Fruit fly (Drosophila melanogaster) whole organism, wandering third instar larva: ENCODE data around the gene CG10343.

Experiments used
- Abd-B ChIP-seq: fragments of >200 bp; optimal IDR thresholded peaks from 2 replicates; lab custom pipeline; 2017; ENCODE audit warnings: missing biosample characterization, missing genetic modification characterization
- CG32264 ChIP-seq: fragments of 200-800 bp; sonication (Bioruptor generic); optimal IDR thresholded peaks from 2 replicates; lab custom pipeline; 2016; ENCODE audit warnings: missing biosample characterization, missing genetic modification characterization
- CG9705 ChIP-seq: fragments of 200-800 bp; sonication (Bioruptor generic); optimal IDR thresholded peaks from 2 replicates; lab custom pipeline; 2018; ENCODE audit warnings: missing biosample characterization, mild to moderate bottlenecking, missing genetic modification characterization
- CrebA ChIP-seq: fragments of 200-800 bp; sonication (Bioruptor generic); optimal IDR thresholded peaks from 2 replicates; lab custom pipeline; 2016; ENCODE audit warnings: missing biosample characterization, mild to moderate bottlenecking, missing genetic modification characterization, borderline replicate concordance
- Dfd ChIP-seq: fragments of >200 bp; optimal IDR thresholded peaks from 2 replicates; lab custom pipeline; 2017; ENCODE audit warnings: missing biosample characterization, missing genetic modification characterization
- Dif ChIP-seq: fragments of 200-275, 200-300 bp; sonication (Bioruptor generic); optimal IDR thresholded peaks from 2 replicates; lab custom pipeline; 2018; ENCODE audit warnings: missing biosample characterization, missing genetic modification characterization; ENCODE audit not compliant: partially characterized antibody
- GATAd ChIP-seq: sonication (Bioruptor generic); optimal IDR thresholded peaks from 2 replicates; lab custom pipeline; 2016; ENCODE audit warnings: missing biosample characterization, missing genetic modification characterization
- Hnf4 ChIP-seq: fragments of 200-800 bp; sonication (Bioruptor generic); optimal IDR thresholded peaks from 2 replicates; lab custom pipeline; 2016; ENCODE audit warnings: missing biosample characterization, mild to moderate bottlenecking, missing genetic modification characterization
- Hr78 ChIP-seq: fragments of >200 bp; optimal IDR thresholded peaks from 2 replicates; lab custom pipeline; 2017; ENCODE audit warnings: missing biosample characterization, missing genetic modification characterization
- Hr83 ChIP-seq: fragments of 200-300 bp; sonication (Bioruptor generic); optimal IDR thresholded peaks from 2 replicates; lab custom pipeline; 2016; ENCODE audit warnings: missing biosample characterization, mild to moderate bottlenecking, missing genetic modification characterization, moderate library complexity; ENCODE audit not compliant: poor library complexity, severe bottlenecking
- Jra ChIP-seq: sonication (Bioruptor generic); optimal IDR thresholded peaks from 2 replicates; lab custom pipeline; 2016; ENCODE audit warnings: missing biosample characterization, missing genetic modification characterization
- Myc ChIP-seq: fragments of >200 bp; optimal IDR thresholded peaks from 2 replicates; lab custom pipeline; 2017
- N ChIP-seq: fragments of >200 bp; optimal IDR thresholded peaks from 2 replicates; lab custom pipeline; 2018; ENCODE audit warnings: missing biosample characterization, missing external identifiers, missing genetic modification characterization
- OdsH ChIP-seq: fragments of 200-800 bp; sonication (Bioruptor generic); optimal IDR thresholded peaks from 2 replicates; lab custom pipeline; 2016; ENCODE audit warnings: missing biosample characterization, mild to moderate bottlenecking, missing genetic modification characterization
- Rel ChIP-seq, 2 experiments: fragments of 200-800 bp; sonication (Bioruptor generic) in 1 of 2; optimal IDR thresholded peaks; 2 replicates in 1 of 2; 3 replicates in 1 of 2; lab custom pipeline; 2016 to 2019; ENCODE audit warnings: mild to moderate bottlenecking in 2 of 2, missing biosample characterization in 2 of 2, missing genetic modification characterization in 2 of 2, moderate library complexity in 1 of 2
- Sp1 ChIP-seq: fragments of 200-800 bp; sonication (Bioruptor generic); optimal IDR thresholded peaks from 3 replicates; lab custom pipeline; 2019; ENCODE audit warnings: missing biosample characterization, mild to moderate bottlenecking, missing genetic modification characterization, moderate library complexity
- Vsx2 ChIP-seq: fragments of 200-300, 225-300 bp; sonication (Bioruptor generic); optimal IDR thresholded peaks from 2 replicates; lab custom pipeline; 2018; ENCODE audit warnings: missing biosample characterization, missing genetic modification characterization; ENCODE audit not compliant: partially characterized antibody
- br ChIP-seq: fragments of 200-800 bp; sonication (Bioruptor generic); optimal IDR thresholded peaks from 2 replicates; lab custom pipeline; 2016; ENCODE audit warnings: missing biosample characterization, missing genetic modification characterization
- brk ChIP-seq: fragments of 200-800 bp; sonication (Bioruptor generic); optimal IDR thresholded peaks from 2 replicates; lab custom pipeline; 2016; ENCODE audit warnings: missing biosample characterization, mild to moderate bottlenecking, missing genetic modification characterization
- dmrt93B ChIP-seq: fragments of 200-800 bp; sonication (Bioruptor generic); optimal IDR thresholded peaks from 2 replicates; lab custom pipeline; 2018; ENCODE audit warnings: missing biosample characterization, mild to moderate bottlenecking, missing genetic modification characterization
- ey ChIP-seq: fragments of 200-800 bp; sonication (Bioruptor generic); optimal IDR thresholded peaks from 2 replicates; lab custom pipeline; 2016; ENCODE audit warnings: missing biosample characterization, missing genetic modification characterization
- h ChIP-seq: fragments of 200-800 bp; sonication (Bioruptor generic); optimal IDR thresholded peaks from 3 replicates; lab custom pipeline; 2016; ENCODE audit warnings: missing biosample characterization, mild to moderate bottlenecking, missing genetic modification characterization
- jim ChIP-seq: fragments of 175-275, 200-325 bp; sonication (Bioruptor generic); optimal IDR thresholded peaks from 2 replicates; lab custom pipeline; 2016; ENCODE audit warnings: missing biosample characterization, mild to moderate bottlenecking, missing genetic modification characterization
- lola ChIP-seq: fragments of >200 bp; optimal IDR thresholded peaks from 2 replicates; lab custom pipeline; 2017; ENCODE audit warnings: missing biosample characterization, missing genetic modification characterization
- pan ChIP-seq: fragments of >200 bp; optimal IDR thresholded peaks from 2 replicates; lab custom pipeline; 2017
- psq ChIP-seq: fragments of 200-800 bp; sonication (Bioruptor generic); optimal IDR thresholded peaks from 3 replicates; lab custom pipeline; 2017; ENCODE audit warnings: missing biosample characterization, mild to moderate bottlenecking, missing genetic modification characterization, moderate library complexity
- rgr ChIP-seq: fragments of 200-800 bp; sonication (Bioruptor generic); optimal IDR thresholded peaks from 3 replicates; lab custom pipeline; 2016; ENCODE audit warnings: missing biosample characterization, mild to moderate bottlenecking, missing genetic modification characterization
- tai ChIP-seq: sonication (Bioruptor generic); optimal IDR thresholded peaks from 2 replicates; lab custom pipeline; 2016; ENCODE audit warnings: missing biosample characterization, missing genetic modification characterization
- usp ChIP-seq: fragments of >200 bp; optimal IDR thresholded peaks from 2 replicates; lab custom pipeline; 2017; ENCODE audit warnings: missing biosample characterization, missing genetic modification characterization
- woc ChIP-seq: sonication (Bioruptor generic); optimal IDR thresholded peaks from 2 replicates; lab custom pipeline; 2016; ENCODE audit warnings: missing biosample characterization, mild to moderate bottlenecking, missing genetic modification characterization

The CG10343 gene

DNA sequence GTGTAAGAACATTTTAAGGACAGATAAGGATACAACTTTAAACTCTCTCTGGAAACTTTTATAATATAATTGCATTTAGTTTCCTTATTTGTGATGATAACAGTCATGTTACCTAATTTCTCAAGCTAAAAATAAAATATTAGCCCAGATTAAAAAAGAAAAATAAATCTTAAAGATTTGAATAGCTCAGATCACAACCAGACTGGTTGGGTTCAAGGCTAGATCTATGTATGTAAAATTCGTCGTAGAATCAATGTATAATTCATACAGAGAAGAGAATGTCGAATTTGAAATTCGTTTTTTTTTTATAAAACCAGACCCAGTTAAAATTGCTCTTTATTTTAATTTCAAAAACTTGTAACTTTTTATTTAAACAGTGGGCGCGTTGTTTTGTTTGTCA, 10.8 kb downstream of the CG10343 start:
- TF ChIP-seq brk (GFP tag; lab: Kevin White, UChicago) (no peak), Jra (GFP tag; lab: Kevin White, UChicago) (no peak), Dfd (no peak), N (no peak), tai (no peak), usp (GFP tag; lab: Kevin White, UChicago) (no peak), ey (GFP tag; lab: Kevin White, UChicago) (no peak)

- no peak for TF ChIP-seq Rel (GFP tag; optimal IDR thresholded peaks at IDR 0.05; lab: Kevin White, UChicago)
- TF ChIP-seq Rel (tag; optimal IDR thresholded peaks at IDR 0.05; lab: Kevin White, UChicago), result no peak
- TF ChIP-seq Sp1 (GFP tag; lab: Kevin White, UChicago), result no peak
- no peak for TF ChIP-seq N
- TF ChIP-seq tai, result no peak
- no peak for TF ChIP-seq pan
- TF ChIP-seq woc (GFP tag; lab: Kevin White, UChicago), result no peak
These were observed 14.2 kb downstream of the CG10343 start for dm6 chr2L:18717365-18718011.

DNA sequence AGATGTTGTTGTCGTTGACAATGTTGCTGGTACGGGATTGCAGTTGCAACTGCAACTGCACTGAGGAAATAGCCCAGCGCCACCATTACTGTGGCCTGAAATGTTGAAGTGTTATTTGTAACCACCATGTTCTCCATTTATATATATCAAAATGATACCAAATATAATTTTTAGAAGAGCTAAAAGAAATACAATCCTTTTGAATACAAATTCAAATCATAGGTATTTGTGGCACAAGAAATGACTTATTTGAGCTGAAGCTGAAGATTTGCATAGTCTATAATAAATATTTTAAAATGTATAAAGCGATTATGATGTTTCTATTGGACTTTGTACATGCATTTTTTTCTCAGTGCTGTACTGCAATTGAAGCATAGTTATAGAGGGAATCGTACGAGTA, 16.3 kb downstream of the CG10343 start:
- TF ChIP-seq Hnf4 (GFP tag; lab: Kevin White, UChicago) (no peak), usp (GFP tag; lab: Kevin White, UChicago) (no peak), psq (GFP tag; lab: Kevin White, UChicago) (no peak), GATAd (GFP tag; lab: Kevin White, UChicago) (no peak), OdsH (GFP tag; lab: Kevin White, UChicago) (no peak), dmrt93B (GFP tag; lab: Kevin White, UChicago) (no peak), woc (GFP tag; lab: Kevin White, UChicago) (no peak), Sp1 (GFP tag; lab: Kevin White, UChicago) (no peak), Hr83 (GFP tag; lab: Kevin White, UChicago) (no peak), N (no peak), CG9705 (GFP tag; lab: Kevin White, UChicago) (no peak), Hr78 (GFP tag; lab: Kevin White, UChicago) (no peak), brk (GFP tag; lab: Kevin White, UChicago) (no peak), Vsx2 (GFP tag; lab: Kevin White, UChicago) (no peak), Abd-B (GFP tag; lab: Kevin White, UChicago) (no peak)
- TF ChIP-seq, all 38 proteins: peak for 0

dm6 chr2L:18724842-18725241, 21.6 kb downstream of the CG10343 start:
- no peak for TF ChIP-seq h (GFP tag; lab: Kevin White, UChicago)
- no peak for TF ChIP-seq brk (GFP tag; lab: Kevin White, UChicago)
- no peak for TF ChIP-seq rgr (GFP tag; lab: Kevin White, UChicago)
- no peak for TF ChIP-seq psq (GFP tag; lab: Kevin White, UChicago)
- TF ChIP-seq lola (GFP tag; lab: Kevin White, UChicago), result no peak

DNA sequence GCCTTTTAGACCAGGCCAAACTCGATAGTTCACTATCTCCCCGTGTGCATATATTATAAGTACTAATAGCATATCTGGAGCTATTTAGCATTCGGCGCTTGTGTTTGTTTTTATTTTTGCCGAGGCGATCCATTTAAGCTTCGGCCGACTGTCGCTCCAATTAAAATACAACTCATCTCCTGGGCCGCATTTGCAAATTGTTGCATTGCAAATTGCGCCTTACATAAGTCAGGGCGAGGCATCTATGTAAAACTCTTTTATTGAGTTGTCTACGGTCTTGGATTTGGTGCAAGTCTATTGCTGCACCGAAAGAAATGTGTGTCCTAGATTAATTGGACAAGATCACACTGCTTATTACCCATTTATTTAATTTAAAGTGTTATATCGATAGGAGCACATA, 24.7 kb downstream of the CG10343 start:
- TF ChIP-seq N (no peak), rgr (GFP tag; lab: Kevin White, UChicago) (no peak), woc (GFP tag; lab: Kevin White, UChicago) (no peak), brk (GFP tag; lab: Kevin White, UChicago) (no peak), h (GFP tag; lab: Kevin White, UChicago) (no peak), jim (GFP tag; lab: Kevin White, UChicago) (no peak), psq (GFP tag; lab: Kevin White, UChicago) (no peak), GATAd (GFP tag; lab: Kevin White, UChicago) (no peak), CG32264 (GFP tag; lab: Kevin White, UChicago) (no peak), Dfd (no peak), Jra (GFP tag; lab: Kevin White, UChicago) (no peak), br (GFP tag; lab: Kevin White, UChicago) (no peak), CrebA (no peak), Myc (no peak), Dif (GFP tag; lab: Kevin White, UChicago) (no peak), OdsH (GFP tag; lab: Kevin White, UChicago) (no peak)
